Fruit fly (Drosophila melanogaster) whole organism, prepupa: ENCODE results near the gene CG6299.

Experiments used
- CG4318 ChIP-seq: fragments of 200-800 bp; sonication (Bioruptor generic); optimal IDR thresholded peaks from 3 replicates; lab custom pipeline; 2017; ENCODE audit warnings: missing biosample characterization, mild to moderate bottlenecking, missing genetic modification characterization
- CG6163 ChIP-seq: fragments of 200-800 bp; sonication (Bioruptor generic); IDR thresholded peaks from 3 replicates; pipeline ENCODE4 v1.3.6; 2022; ENCODE audit warnings: missing biosample characterization, missing genetic modification characterization
- CG6792 ChIP-seq: fragments of 200-800 bp; sonication (Bioruptor generic); optimal IDR thresholded peaks from 3 replicates; lab custom pipeline; 2016; ENCODE audit warnings: missing biosample characterization, missing genetic modification characterization
- fd59A ChIP-seq: fragments of 200-800 bp; sonication (Bioruptor generic); optimal IDR thresholded peaks from 2 replicates; lab custom pipeline; 2017; ENCODE audit warnings: missing biosample characterization, mild to moderate bottlenecking, missing genetic modification characterization, missing genetic modification reagents
- spab ChIP-seq: fragments of 200-800 bp; sonication (Bioruptor generic); optimal IDR thresholded peaks from 2 replicates; lab custom pipeline; 2017; ENCODE audit warnings: missing biosample characterization, mild to moderate bottlenecking, missing genetic modification characterization, missing genetic modification reagents
- vri ChIP-seq: fragments of 200-800 bp; sonication (Bioruptor generic); optimal IDR thresholded peaks from 3 replicates; lab custom pipeline; 2016; ENCODE audit warnings: missing biosample characterization, mild to moderate bottlenecking, missing genetic modification characterization

dm6 chrX:15449490-15450326 lies 12.8 kb upstream of the CG6299 start, which contains the start of the genes Scamp and Ahcy:
- no peak for TF ChIP-seq spab (GFP tag; lab: Kevin White, UChicago)
- 0 out of 3 replicates have a peak, but pooled peaks have one; percentile 12 for TF ChIP-seq CG6163 (GFP tag; lab: Robert Waterston, UW)
- no peak for TF ChIP-seq vri (GFP tag; lab: Kevin White, UChicago)
- TF ChIP-seq CG6792 (GFP tag; lab: Kevin White, UChicago) = no peak
- TF ChIP-seq fd59A (GFP tag; lab: Kevin White, UChicago) = no peak
- TF ChIP-seq CG4318 (GFP tag; lab: Kevin White, UChicago) = no peak
